Worm (Caenorhabditis elegans): ENCODE measurements around the gene H24K24.2.
"Not testable (repeated sequence)": the region's sequence is repeated elsewhere in the genome, so short reads cannot be mapped to it uniquely, and the experiment has no call there.

DNA sequence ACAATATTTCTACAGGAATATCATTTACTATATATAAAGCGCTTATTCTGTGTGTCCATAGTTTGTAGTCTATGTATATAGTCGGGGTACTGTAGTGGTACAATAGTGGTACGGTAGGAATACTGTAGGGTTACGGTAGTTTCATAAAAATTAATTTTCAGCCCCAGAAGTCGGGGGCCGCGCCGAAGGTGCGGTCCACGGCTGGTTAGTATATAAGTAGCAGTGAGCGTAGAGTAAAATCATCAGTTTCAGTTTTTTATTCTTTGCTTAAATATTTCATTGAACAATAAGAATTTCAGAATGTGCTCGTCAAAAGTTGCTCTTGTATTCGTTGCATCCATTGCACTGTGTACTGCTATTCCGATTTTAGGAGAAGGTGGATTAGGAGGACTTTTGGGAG, 26.8 kb upstream of the H24K24.2 start, which contains the start of gene srlf-22:
- not testable (repeated sequence) for TF ChIP-seq cog-1 (tag; optimal IDR thresholded peaks at IDR 0.05); tab-1 (GFP tag; IDR thresholded peaks at IDR 0.05); flt-1 (GFP tag; IDR thresholded peaks at IDR 0.05)
